Worm (Caenorhabditis elegans): ENCODE results near the gene F26G1.11.

F26G1.11 gene

DNA sequence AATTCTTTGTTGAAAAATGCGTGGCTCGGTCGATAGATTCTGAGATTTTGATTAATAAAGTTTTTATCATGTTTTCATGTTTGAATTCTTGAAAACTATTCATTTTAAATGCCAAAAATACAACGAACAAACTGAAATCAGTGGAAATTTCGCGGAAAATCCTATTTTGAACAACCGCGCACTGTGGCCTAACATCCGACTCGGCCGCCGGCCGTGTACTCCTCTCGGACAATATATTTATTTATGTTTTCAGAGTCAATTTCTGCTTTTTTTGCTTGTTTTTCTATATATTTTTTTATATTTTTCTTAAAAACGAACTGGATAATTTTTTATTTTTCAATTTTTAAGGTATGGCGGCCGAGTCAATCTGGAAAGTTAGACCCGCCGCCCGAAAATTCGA lies 14.3 kb downstream of the F26G1.11 start, which contains the start of gene F26G1.1 (continued):
- TF ChIP-seq tlf-1 (GFP tag; optimal IDR thresholded peaks at IDR 0.05) = peak; percentile 6
- no peak for TF ChIP-seq atf-7 (tag; optimal IDR thresholded peaks at IDR 0.05)
- TF ChIP-seq hmg-20 (GFP tag; IDR thresholded peaks at IDR 0.05) = 0 out of 2 replicates have a peak, but pooled peaks have one; percentile 37
- TF ChIP-seq dpff-1 (tag; optimal IDR thresholded peaks at IDR 0.05) = no peak
- TF ChIP-seq Y79H2A.3 (GFP tag; conservative IDR thresholded peaks at IDR 0.05) = no peak
- TF ChIP-seq lsl-1 (GFP tag; optimal IDR thresholded peaks at IDR 0.05) = peak; percentile 43
- TF ChIP-seq hrde-1 (tag; optimal IDR thresholded peaks at IDR 0.05; ENCODE audit: borderline replicate concordance) = peak; percentile 52
- peak; percentile 1 for TF ChIP-seq him-1 (tag; optimal IDR thresholded peaks at IDR 0.05)
- no peak for TF ChIP-seq egl-18 (GFP tag; IDR thresholded peaks at IDR 0.05)
- TF ChIP-seq K11D2.4 (GFP tag; IDR thresholded peaks at IDR 0.05) = peak; percentile 62
- peak; percentile 22 for TF ChIP-seq xnd-1 (tag; optimal IDR thresholded peaks at IDR 0.05)
- no peak for TF ChIP-seq F57C9.4 (tag; optimal IDR thresholded peaks at IDR 0.05)
- TF ChIP-seq F37B4.10 (GFP tag; IDR thresholded peaks at IDR 0.05) = no peak
- no peak for TF ChIP-seq madf-3 (GFP tag; IDR thresholded peaks at IDR 0.05)
- no peak for TF ChIP-seq C06A6.2 (GFP tag; conservative IDR thresholded peaks at IDR 0.05)
- peak; percentile 60; the same call in 1 of the 2 replicates for TF ChIP-seq bed-2 (GFP tag; IDR thresholded peaks at IDR 0.05)
- no peak for TF ChIP-seq zim-3 (tag; optimal IDR thresholded peaks at IDR 0.05)
- peak; percentile 59 for TF ChIP-seq efl-1 (GFP tag; optimal IDR thresholded peaks at IDR 0.05)
- TF ChIP-seq ets-4 (GFP tag; optimal IDR thresholded peaks at IDR 0.05) = no peak
- TF ChIP-seq let-607 (tag; optimal IDR thresholded peaks at IDR 0.05) = peak in 1 of 2 experiments; percentile 34
- TF ChIP-seq F22D6.2 (tag; optimal IDR thresholded peaks at IDR 0.05) = peak; percentile 51
- TF ChIP-seq cebp-1 (GFP tag; IDR thresholded peaks at IDR 0.05) = no peak
- TF ChIP-seq cebp-1 (tag; optimal IDR thresholded peaks at IDR 0.05) = no peak
- TF ChIP-seq Y67H2A.10 (GFP tag; conservative IDR thresholded peaks at IDR 0.05) = no peak
- TF ChIP-seq bed-1 (GFP tag; IDR thresholded peaks at IDR 0.05) = no peak
- no peak for TF ChIP-seq egl-44 (GFP tag; IDR thresholded peaks at IDR 0.05)
- TF ChIP-seq T07F8.4 (tag; optimal IDR thresholded peaks at IDR 0.05) = no peak
- no peak for TF ChIP-seq lag-1 (GFP tag; IDR thresholded peaks at IDR 0.05)
- peak; percentile 2 for TF ChIP-seq F23B12.7 (tag; optimal IDR thresholded peaks at IDR 0.05; ENCODE audit: insufficient read depth)
- peak; percentile 37 for TF ChIP-seq egrh-3 (GFP tag; IDR thresholded peaks at IDR 0.05)
- peak; percentile 53; the same call in 1 of the 2 replicates for TF ChIP-seq nfyb-1 (GFP tag; IDR thresholded peaks at IDR 0.05)
- TF ChIP-seq hlh-12 (tag; optimal IDR thresholded peaks at IDR 0.05) = no peak

ce11 chrII:4793320-4793719 lies 16.4 kb downstream of the F26G1.11 start:
- no peak for TF ChIP-seq madf-10 (tag; optimal IDR thresholded peaks at IDR 0.05)
- 0 out of 2 replicates have a peak, but pooled peaks have one; percentile 12 for TF ChIP-seq attf-6 (GFP tag; IDR thresholded peaks at IDR 0.05)
- TF ChIP-seq F23B12.7 (tag; optimal IDR thresholded peaks at IDR 0.05; ENCODE audit: insufficient read depth) = no peak

ce11 chrII:4795461-4795860 lies 18.5 kb downstream of the F26G1.11 start, which contains the start of gene C33F10.4:
C33F10.4 (plus strand) TSS chrII:4795761.
- TF ChIP-seq bed-2 (GFP tag; IDR thresholded peaks at IDR 0.05) (no peak), attf-5 (GFP tag; optimal IDR thresholded peaks at IDR 0.05) (no peak), ets-4 (GFP tag; optimal IDR thresholded peaks at IDR 0.05) (no peak), madf-6 (GFP tag; IDR thresholded peaks at IDR 0.05) (no peak), dpff-1 (tag; optimal IDR thresholded peaks at IDR 0.05) (no peak), B0019.2 (GFP tag; conservative IDR thresholded peaks at IDR 0.05) (no peak), egl-18 (GFP tag; IDR thresholded peaks at IDR 0.05) (no peak), T26A5.8 (tag; optimal IDR thresholded peaks at IDR 0.05) (no peak), ceh-79 (tag; optimal IDR thresholded peaks at IDR 0.05) (no peak), snpc-3.4 (tag; optimal IDR thresholded peaks at IDR 0.05) (no peak), B0336.3 (GFP tag; IDR thresholded peaks at IDR 0.05) (no peak), lin-40 (tag; optimal IDR thresholded peaks at IDR 0.05) (no peak), unc-130 (GFP tag; optimal IDR thresholded peaks at IDR 0.05) (no peak), tbx-9 (tag; optimal IDR thresholded peaks at IDR 0.05; ENCODE audit: borderline replicate concordance) (no peak), ztf-6 (GFP tag; IDR thresholded peaks at IDR 0.05) (no peak), hmg-20 (GFP tag; IDR thresholded peaks at IDR 0.05) (no peak), nhr-120 (GFP tag; IDR thresholded peaks at IDR 0.05) (no peak), Y67H2A.10 (GFP tag; conservative IDR thresholded peaks at IDR 0.05) (no peak)

Measured in whole organism, young adult.